Worm (Caenorhabditis elegans): ENCODE measurements around the gene papl-1.

ce11 chrV:12727104-12727637 is 32.4 kb downstream of the papl-1 start, which contains the start of gene R11D1.13:
- no peak for TF ChIP-seq ztf-22 (GFP tag; optimal IDR thresholded peaks at IDR 0.05)
- no peak for TF ChIP-seq ztf-25 (GFP tag; IDR thresholded peaks at IDR 0.05)
- TF ChIP-seq sea-2 (GFP tag; IDR thresholded peaks at IDR 0.05) = no peak
- TF ChIP-seq rec-8 (tag; optimal IDR thresholded peaks at IDR 0.05) = no peak
- no peak for TF ChIP-seq pha-4 (tag; optimal IDR thresholded peaks at IDR 0.05)
- TF ChIP-seq unc-62 (GFP tag; optimal IDR thresholded peaks at IDR 0.05) = no peak
- no peak for TF ChIP-seq repo-1 (tag; optimal IDR thresholded peaks at IDR 0.05)
- TF ChIP-seq dpl-1 (GFP tag; optimal IDR thresholded peaks at IDR 0.05) = no peak
- no peak for TF ChIP-seq efl-1 (GFP tag; optimal IDR thresholded peaks at IDR 0.05)
- TF ChIP-seq Y67H2A.10 (GFP tag; conservative IDR thresholded peaks at IDR 0.05) = no peak
- TF ChIP-seq snpc-1.3 (tag; optimal IDR thresholded peaks at IDR 0.05; ENCODE audit: insufficient read depth) = no peak

Measured in whole organism, young adult.